Fruit fly (Drosophila melanogaster) whole organism, embryonic: ENCODE data around the gene CG7557.

ENCODE experiments used
- CG10431 ChIP-seq: fragments of 200-800 bp; sonication (Bioruptor generic); optimal IDR thresholded peaks from 3 replicates; lab custom pipeline; 2018; ENCODE audit warnings: missing biosample characterization, mild to moderate bottlenecking, missing genetic modification characterization
- CG11695 ChIP-seq: fragments of 200-800 bp; sonication (Bioruptor generic); IDR thresholded peaks from 3 replicates; pipeline ENCODE4 v1.3.6; 2022; ENCODE audit warnings: missing biosample characterization, missing genetic modification characterization
- CG15479 ChIP-seq: fragments of 200-800 bp; sonication (Bioruptor generic); optimal IDR thresholded peaks from 3 replicates; lab custom pipeline; 2019; ENCODE audit warnings: missing biosample characterization, mild to moderate bottlenecking, missing genetic modification characterization, moderate library complexity
- CG1603 ChIP-seq: fragments of 200-800 bp; sonication (Bioruptor generic); optimal IDR thresholded peaks from 2 replicates; lab custom pipeline; 2019; ENCODE audit warnings: missing biosample characterization, mild to moderate bottlenecking, missing genetic modification characterization, moderate library complexity
- CG30431 ChIP-seq: fragments of 200-800 bp; sonication (Bioruptor generic); optimal IDR thresholded peaks from 2 replicates; lab custom pipeline; 2017; ENCODE audit warnings: missing biosample characterization, missing genetic modification characterization
- CG31224 ChIP-seq: fragments of 200-800 bp; sonication (Bioruptor generic); IDR thresholded peaks from 2 replicates; pipeline ENCODE4 v1.3.6; 2022; ENCODE audit warnings: missing biosample characterization, missing genetic modification characterization
- CG3838 ChIP-seq: fragments of 200-800 bp; sonication (Bioruptor generic); optimal IDR thresholded peaks from 3 replicates; lab custom pipeline; 2016; ENCODE audit warnings: missing biosample characterization, missing genetic modification characterization
- CG4424 ChIP-seq: fragments of 200-800 bp; sonication (Bioruptor generic); optimal IDR thresholded peaks from 3 replicates; lab custom pipeline; 2016; ENCODE audit warnings: missing biosample characterization, missing genetic modification characterization
- CG4707 ChIP-seq: fragments of 200-800 bp; sonication (Bioruptor generic); optimal IDR thresholded peaks from 2 replicates; lab custom pipeline; 2018; ENCODE audit warnings: missing biosample characterization, mild to moderate bottlenecking, missing genetic modification characterization, moderate library complexity
- CG5180 ChIP-seq: fragments of 200-800 bp; sonication (Bioruptor generic); optimal IDR thresholded peaks from 3 replicates; lab custom pipeline; 2017; ENCODE audit warnings: missing biosample characterization, missing genetic modification characterization, mild to moderate bottlenecking, moderate library complexity, missing genetic modification reagents
- CG6791 ChIP-seq: fragments of 200-800 bp; sonication (Bioruptor generic); IDR thresholded peaks from 3 replicates; pipeline ENCODE4 v1.3.6; 2022; ENCODE audit warnings: missing biosample characterization, missing genetic modification characterization; ENCODE audit not compliant: partially characterized antibody
- CG8478 ChIP-seq: fragments of >200 bp; optimal IDR thresholded peaks from 2 replicates; lab custom pipeline; 2018
- CG9437 ChIP-seq: fragments of 200-800 bp; sonication (Bioruptor generic); optimal IDR thresholded peaks from 2 replicates; lab custom pipeline; 2018; ENCODE audit warnings: missing biosample characterization, mild to moderate bottlenecking, missing genetic modification characterization
- CG9797 ChIP-seq: fragments of 200-800 bp; sonication (Bioruptor generic); optimal IDR thresholded peaks from 3 replicates; lab custom pipeline; 2018; ENCODE audit warnings: missing biosample characterization, mild to moderate bottlenecking, missing genetic modification characterization
- CG9876 ChIP-seq: fragments of 200-800 bp; sonication (Bioruptor generic); optimal IDR thresholded peaks from 2 replicates; lab custom pipeline; 2016; ENCODE audit warnings: missing biosample characterization, missing genetic modification characterization
- CkIIα-i1 ChIP-seq: fragments of 200-800 bp; sonication (Bioruptor generic); IDR thresholded peaks from 2 replicates; pipeline ENCODE4 v1.3.6; 2022; ENCODE audit warnings: missing biosample characterization, missing genetic modification characterization
- D ChIP-seq, 2 experiments: fragments of 200-800 bp in 1 of 2; fragments of >200 bp in 1 of 2; sonication (Bioruptor generic) in 1 of 2; optimal IDR thresholded peaks; 2 replicates in 1 of 2; 3 replicates in 1 of 2; lab custom pipeline; 2017; ENCODE audit warnings: mild to moderate bottlenecking in 1 of 2, missing biosample characterization in 1 of 2, missing genetic modification characterization in 1 of 2, missing genetic modification reagents in 1 of 2
- D19B ChIP-seq: fragments of 200-800 bp; sonication (Bioruptor generic); optimal IDR thresholded peaks from 2 replicates; lab custom pipeline; 2017; ENCODE audit warnings: missing biosample characterization, mild to moderate bottlenecking, missing genetic modification characterization
- HLH3B ChIP-seq: fragments of 200-800 bp; sonication (Bioruptor generic); IDR thresholded peaks from 2 replicates; pipeline ENCODE4 v1.3.6; 2022; ENCODE audit warnings: missing biosample characterization, missing genetic modification characterization
- Hr3 ChIP-seq: fragments of 200-800 bp; sonication (Bioruptor generic); optimal IDR thresholded peaks from 3 replicates; lab custom pipeline; 2016; ENCODE audit warnings: missing biosample characterization, missing genetic modification characterization
- NFAT ChIP-seq: fragments of 200-800 bp; sonication (Bioruptor generic); IDR thresholded peaks from 2 replicates; pipeline ENCODE4 v1.3.6; 2022; ENCODE audit warnings: missing biosample characterization, missing genetic modification characterization
- Optix ChIP-seq: fragments of 200-800 bp; sonication (Bioruptor generic); IDR thresholded peaks from 3 replicates; pipeline ENCODE4 v1.3.6; 2022; ENCODE audit warnings: missing biosample characterization, missing genetic modification characterization
- PHDP ChIP-seq: fragments of 200-800 bp; sonication (Bioruptor generic); optimal IDR thresholded peaks from 3 replicates; lab custom pipeline; 2018; ENCODE audit warnings: missing biosample characterization, mild to moderate bottlenecking, missing genetic modification characterization, moderate library complexity
- Pdp1 ChIP-seq, 2 experiments: fragments of 200-800 bp; sonication (Bioruptor generic); optimal IDR thresholded peaks; 3 replicates each; lab custom pipeline; 2016; ENCODE audit warnings: missing biosample characterization in 2 of 2, missing genetic modification characterization in 2 of 2, mild to moderate bottlenecking in 1 of 2, moderate library complexity in 1 of 2
- Poxn ChIP-seq: fragments of 200-800 bp; sonication (Bioruptor generic); IDR thresholded peaks from 2 replicates; pipeline ENCODE4 v1.3.6; 2022; ENCODE audit warnings: missing biosample characterization, missing genetic modification characterization
- Sox100B ChIP-seq: fragments of 200-800 bp; sonication (Bioruptor generic); optimal IDR thresholded peaks from 3 replicates; lab custom pipeline; 2018; ENCODE audit warnings: missing biosample characterization, mild to moderate bottlenecking, missing genetic modification characterization
- ab ChIP-seq: fragments of 200-800 bp; sonication (Bioruptor generic); optimal IDR thresholded peaks from 2 replicates; lab custom pipeline; 2016; ENCODE audit warnings: missing biosample characterization, missing genetic modification characterization
- aop ChIP-seq: fragments of 200-800 bp; sonication (Bioruptor generic); IDR thresholded peaks from 2 replicates; pipeline ENCODE4 v1.3.6; 2022; ENCODE audit warnings: missing biosample characterization, missing genetic modification characterization
- ase ChIP-seq: fragments of 200-800 bp; sonication (Bioruptor generic); IDR thresholded peaks from 3 replicates; pipeline ENCODE4 v1.3.6; 2022; ENCODE audit warnings: missing biosample characterization, missing genetic modification characterization
- chif ChIP-seq, 2 experiments: fragments of 200-800 bp; sonication (Bioruptor generic); optimal IDR thresholded peaks; 3 replicates each; lab custom pipeline; 2016; ENCODE audit warnings: missing biosample characterization in 2 of 2, missing genetic modification characterization in 2 of 2
- danr ChIP-seq: fragments of 200-800 bp; sonication (Bioruptor generic); IDR thresholded peaks from 2 replicates; pipeline ENCODE4 v1.3.6; 2022; ENCODE audit warnings: missing biosample characterization, missing genetic modification characterization
- dati ChIP-seq: fragments of 200-800 bp; sonication (Bioruptor generic); IDR thresholded peaks from 2 replicates; pipeline ENCODE4 v1.3.6; 2022; ENCODE audit warnings: missing biosample characterization, missing genetic modification characterization
- disco-r ChIP-seq: fragments of 200-800 bp; sonication (Bioruptor generic); optimal IDR thresholded peaks from 2 replicates; lab custom pipeline; 2016; ENCODE audit warnings: missing biosample characterization, missing genetic modification characterization
- dpn ChIP-seq, 2 experiments: fragments of 200-800 bp; sonication (Bioruptor generic); optimal IDR thresholded peaks; 3 replicates each; lab custom pipeline; 2016; ENCODE audit warnings: missing biosample characterization in 2 of 2, missing genetic modification characterization in 2 of 2
- dysf ChIP-seq: fragments of 200-800 bp; sonication (Bioruptor generic); IDR thresholded peaks from 3 replicates; pipeline ENCODE4 v1.3.6; 2022; ENCODE audit warnings: missing biosample characterization, missing genetic modification characterization
- gcm ChIP-seq: fragments of 200-800 bp; sonication (Bioruptor generic); optimal IDR thresholded peaks from 2 replicates; lab custom pipeline; 2019; ENCODE audit warnings: missing biosample characterization, mild to moderate bottlenecking, missing genetic modification characterization, moderate library complexity
- gro ChIP-seq: fragments of 200-800 bp; sonication (Bioruptor generic); optimal IDR thresholded peaks from 2 replicates; lab custom pipeline; 2016; ENCODE audit warnings: missing biosample characterization, missing genetic modification characterization
- jing ChIP-seq: fragments of 200-800 bp; sonication (Bioruptor generic); optimal IDR thresholded peaks from 2 replicates; lab custom pipeline; 2018; ENCODE audit warnings: missing biosample characterization, mild to moderate bottlenecking, missing genetic modification characterization
- lmd ChIP-seq: fragments of 200-800 bp; sonication (Bioruptor generic); IDR thresholded peaks from 2 replicates; pipeline ENCODE4 v1.3.6; 2022; ENCODE audit warnings: missing biosample characterization, missing genetic modification characterization
- maf-S ChIP-seq: fragments of 200-800 bp; sonication (Bioruptor generic); optimal IDR thresholded peaks from 2 replicates; lab custom pipeline; 2016; ENCODE audit warnings: missing biosample characterization, missing genetic modification characterization
- org-1 ChIP-seq: fragments of 200-800 bp; sonication (Bioruptor generic); optimal IDR thresholded peaks from 2 replicates; lab custom pipeline; 2017; ENCODE audit warnings: missing biosample characterization, missing genetic modification characterization
- p53 ChIP-seq: fragments of 200-800 bp; sonication (Bioruptor generic); optimal IDR thresholded peaks from 2 replicates; lab custom pipeline; 2016; ENCODE audit warnings: missing biosample characterization, missing genetic modification characterization
- pb ChIP-seq: fragments of 200-800 bp; sonication (Bioruptor generic); optimal IDR thresholded peaks from 3 replicates; lab custom pipeline; 2016; ENCODE audit warnings: missing biosample characterization, missing genetic modification characterization
- phol ChIP-seq: fragments of 200-800 bp; sonication (Bioruptor generic); optimal IDR thresholded peaks from 3 replicates; lab custom pipeline; 2018; ENCODE audit warnings: missing biosample characterization, mild to moderate bottlenecking, missing genetic modification characterization, moderate library complexity
- repo ChIP-seq: fragments of 200-800 bp; sonication (Bioruptor generic); optimal IDR thresholded peaks from 2 replicates; lab custom pipeline; 2016; ENCODE audit warnings: missing biosample characterization, missing genetic modification characterization
- rib ChIP-seq: fragments of 200-800 bp; sonication (Bioruptor generic); IDR thresholded peaks from 2 replicates; pipeline ENCODE4 v1.3.6; 2022; ENCODE audit warnings: missing biosample characterization, missing genetic modification characterization
- row ChIP-seq: fragments of 200-800 bp; sonication (Bioruptor generic); IDR thresholded peaks from 3 replicates; pipeline ENCODE4 v1.3.6; 2022; ENCODE audit warnings: missing biosample characterization, missing genetic modification characterization
- sima ChIP-seq: fragments of 200-800 bp; sonication (Bioruptor generic); optimal IDR thresholded peaks from 2 replicates; lab custom pipeline; 2016; ENCODE audit warnings: missing biosample characterization, missing genetic modification characterization
- trem ChIP-seq: fragments of 200-800 bp; optimal IDR thresholded peaks from 3 replicates; lab custom pipeline; 2019; ENCODE audit warnings: missing biosample characterization, mild to moderate bottlenecking, missing genetic modification characterization, moderate library complexity
- zen2 ChIP-seq: fragments of 200-800 bp; sonication (Bioruptor generic); IDR thresholded peaks from 3 replicates; pipeline ENCODE4 v1.3.6; 2022; ENCODE audit warnings: missing biosample characterization, missing genetic modification characterization; ENCODE audit not compliant: partially characterized antibody

CG7557 gene

DNA sequence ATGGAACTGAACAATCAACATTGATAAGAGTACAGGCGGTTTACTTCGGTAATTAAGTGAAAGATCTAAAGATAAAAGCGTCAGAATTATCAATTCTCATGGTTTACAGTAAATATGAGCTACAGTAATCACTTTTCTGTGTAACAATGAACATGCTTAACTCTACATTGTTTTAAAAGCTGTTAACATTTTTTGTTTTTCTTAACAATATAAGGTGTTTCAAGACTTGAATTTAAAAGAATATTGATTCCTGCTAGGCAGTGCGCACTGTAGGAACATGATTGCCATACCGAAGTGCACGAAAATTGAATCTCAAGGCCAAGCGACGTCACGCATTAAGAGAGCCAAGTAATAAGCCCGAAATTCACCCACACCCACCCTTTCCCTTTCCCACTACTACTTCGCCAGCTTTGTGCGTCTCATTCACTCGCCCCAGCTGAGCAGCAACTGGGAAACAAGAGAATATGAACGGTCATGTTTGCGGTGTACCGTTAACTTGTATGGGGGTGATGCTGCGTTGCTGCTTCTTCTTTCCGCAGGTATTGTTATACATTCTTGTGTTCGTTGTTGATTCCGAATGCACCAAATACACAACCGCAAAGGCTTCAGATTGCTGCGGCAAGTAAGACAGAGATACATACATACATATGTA is 46.4 kb downstream of the CG7557 start (continued):
- TF ChIP-seq CG9797 (GFP tag; lab: Kevin White, UChicago) (no peak), gro (peak; percentile 77), pb (GFP tag; lab: Kevin White, UChicago) (no peak), maf-S (GFP tag; lab: Kevin White, UChicago) (peak; percentile 41), D19B (GFP tag; lab: Kevin White, UChicago) (peak; percentile 51), ab (GFP tag; lab: Kevin White, UChicago) (no peak), CG11695 (GFP tag; lab: Robert Waterston, UW) (peak; percentile 52), org-1 (GFP tag; lab: Kevin White, UChicago) (peak; percentile 32), CG4424 (GFP tag; lab: Kevin White, UChicago) (peak; percentile 34), Sox100B (GFP tag; lab: Kevin White, UChicago) (no peak), phol (tag; lab: Kevin White, UChicago) (peak; percentile 60), danr (GFP tag; lab: Robert Waterston, UW) (peak; percentile 58; the same call in 1 of the 2 replicates), sima (GFP tag; lab: Kevin White, UChicago) (no peak), CG6791 (GFP tag; lab: Robert Waterston, UW) (no peak), CG31224 (GFP tag; lab: Robert Waterston, UW) (peak; percentile 37; the same call in 1 of the 2 replicates), dpn (GFP tag; optimal IDR thresholded peaks at IDR 0.05; lab: Kevin White, UChicago) (peak; percentile 42 to 60), dati (GFP tag; lab: Robert Waterston, UW) (no peak), CG15479 (no peak), Optix (GFP tag; lab: Robert Waterston, UW) (no peak), CG8478 (lab: Kevin White, UChicago) (no peak), CkIIα-i1 (GFP tag; lab: Robert Waterston, UW) (no peak), trem (tag; lab: Kevin White, UChicago) (peak; percentile 14), CG4707 (GFP tag; lab: Kevin White, UChicago) (no peak), lmd (GFP tag; lab: Robert Waterston, UW) (peak; percentile 70), chif (GFP tag; optimal IDR thresholded peaks at IDR 0.05; lab: Kevin White, UChicago) (peak; percentile 1 to 53), Hr3 (GFP tag; lab: Kevin White, UChicago) (peak; percentile 32), CG5180 (GFP tag; lab: Kevin White, UChicago) (peak; percentile 3), NFAT (GFP tag; lab: Robert Waterston, UW) (no peak), D (optimal IDR thresholded peaks at IDR 0.05; lab: Kevin White, UChicago) (peak; percentile 50), D (GFP tag; optimal IDR thresholded peaks at IDR 0.05; lab: Kevin White, UChicago) (no peak), CG30431 (GFP tag; lab: Kevin White, UChicago) (no peak), HLH3B (peak; percentile 71), Pdp1 (GFP tag; optimal IDR thresholded peaks at IDR 0.05; lab: Kevin White, UChicago) (peak; percentile 33 to 50), CG3838 (GFP tag; lab: Kevin White, UChicago) (no peak), jing (GFP tag; lab: Kevin White, UChicago) (peak; percentile 28), row (GFP tag; lab: Robert Waterston, UW) (peak; percentile 85), ase (GFP tag; lab: Robert Waterston, UW) (peak; percentile 46; the same call in 1 of the 3 replicates), rib (GFP tag; lab: Robert Waterston, UW) (no peak), repo (peak; percentile 17), PHDP (tag; lab: Kevin White, UChicago) (peak; percentile 75), dysf (GFP tag; lab: Robert Waterston, UW) (peak; percentile 80), CG1603 (tag; lab: Kevin White, UChicago) (peak; percentile 38), p53 (GFP tag; lab: Kevin White, UChicago) (no peak), zen2 (GFP tag; lab: Robert Waterston, UW) (no peak), gcm (GFP tag; lab: Kevin White, UChicago) (no peak), CG9876 (GFP tag; lab: Kevin White, UChicago) (no peak), CG10431 (GFP tag; lab: Kevin White, UChicago) (no peak), aop (GFP tag; lab: Robert Waterston, UW) (peak; percentile 30; the same call in 1 of the 2 replicates), Poxn (GFP tag; lab: Robert Waterston, UW) (no peak), disco-r (no peak), CG9437 (peak; percentile 43)
